Worm (Caenorhabditis elegans): ENCODE measurements around the gene C54E10.7.

DNA sequence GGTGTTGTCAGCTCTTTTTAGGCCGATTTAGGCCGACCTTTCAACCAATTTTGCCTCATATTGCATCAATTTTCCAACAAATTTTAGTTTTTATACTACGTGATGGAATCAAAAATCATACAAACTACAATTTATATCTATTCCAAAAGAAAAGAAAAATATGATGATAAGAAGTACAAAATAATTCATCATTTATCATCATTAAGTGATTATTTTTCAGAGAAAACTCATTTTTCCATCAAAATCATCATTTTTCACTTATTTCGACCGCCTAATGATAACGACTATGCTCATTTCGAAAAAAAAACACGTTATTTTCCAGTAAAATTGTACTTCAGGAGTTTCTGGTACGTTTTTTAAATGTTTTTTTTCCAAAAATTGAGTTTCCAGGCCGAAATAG, 43.3 kb downstream of the C54E10.7 start:
- TF ChIP-seq aly-1 (tag; optimal IDR thresholded peaks at IDR 0.05) (no peak), flt-1 (GFP tag; IDR thresholded peaks at IDR 0.05) (no peak)

Measured in whole organism, early embryonic.